Worm (Caenorhabditis elegans) whole organism, young adult: ENCODE data around the gene arrd-7.

Source experiments
- F33H1.4 ChIP-seq: fragments of 200-800 bp; sonication (Bioruptor generic); IDR thresholded peaks from 2 replicates; pipeline ENCODE4 v1.3.6; 2022; ENCODE audit warnings: missing genetic modification reagents, missing genetic modification characterization, missing compliant biosample characterization
- F49E8.2 ChIP-seq: sonication (generic microtip); optimal IDR thresholded peaks from 3 replicates; lab custom pipeline; 2017; ENCODE audit warnings: missing genetic modification characterization, mild to moderate bottlenecking, missing compliant biosample characterization, antibody characterized with exemption, moderate library complexity; ENCODE audit not compliant: insufficient read depth
- Y56A3A.18 ChIP-seq: fragments of 200-800 bp; sonication (Bioruptor generic); IDR thresholded peaks from 2 replicates; pipeline ENCODE4 v1.3.6; 2022; ENCODE audit warnings: missing genetic modification reagents, missing genetic modification characterization, missing compliant biosample characterization
- ceh-27 ChIP-seq: fragments of 200-800 bp; sonication (Bioruptor generic); optimal IDR thresholded peaks from 2 replicates; lab custom pipeline; 2018; ENCODE audit warnings: mild to moderate bottlenecking, missing genetic modification characterization, moderate library complexity, missing compliant biosample characterization
- ets-4 ChIP-seq: fragments of 200-800 bp; sonication (Bioruptor generic); optimal IDR thresholded peaks from 2 replicates; lab custom pipeline; 2018; ENCODE audit warnings: mild to moderate bottlenecking, missing genetic modification characterization, missing compliant biosample characterization
- hmg-20 ChIP-seq: fragments of 200-800 bp; sonication (Bioruptor generic); IDR thresholded peaks from 2 replicates; pipeline ENCODE4 v1.3.6; 2022; ENCODE audit warnings: missing genetic modification reagents, missing genetic modification characterization, missing compliant biosample characterization
- lin-26 ChIP-seq: fragments of 200-800 bp; sonication (Bioruptor generic); IDR thresholded peaks from 2 replicates; pipeline ENCODE4 v1.3.6; 2022; ENCODE audit warnings: missing genetic modification reagents, missing genetic modification characterization, missing compliant biosample characterization
- snpc-1.3 ChIP-seq: sonication (generic microtip); optimal IDR thresholded peaks from 2 replicates; lab custom pipeline; 2017; ENCODE audit warnings: missing genetic modification characterization, mild to moderate bottlenecking, missing compliant biosample characterization, antibody characterized with exemption, moderate library complexity, missing genotype, missing genetic modification reagents; ENCODE audit not compliant: insufficient read depth
- snpc-4 ChIP-seq, 5 experiments: fragments of 150-350 bp in 1 of 5; sonication (generic microtip) in 4 of 5; optimal IDR thresholded peaks; 2 replicates each; lab custom pipeline; 2014 to 2018; ENCODE audit warnings: missing genetic modification characterization in 5 of 5, missing biosample characterization in 3 of 5, antibody characterized with exemption in 2 of 5, mild to moderate bottlenecking in 2 of 5, missing compliant biosample characterization in 2 of 5, missing genotype in 2 of 5, moderate library complexity in 2 of 5, missing genetic modification reagents in 1 of 5
- tlf-1 ChIP-seq: fragments of 200-800 bp; sonication (Bioruptor generic); optimal IDR thresholded peaks from 2 replicates; lab custom pipeline; 2018; ENCODE audit warnings: mild to moderate bottlenecking, missing genetic modification characterization, missing compliant biosample characterization
- xnd-1 ChIP-seq: sonication (generic microtip); optimal IDR thresholded peaks from 2 replicates; lab custom pipeline; 2016; ENCODE audit warnings: missing genotype, missing genetic modification reagents, missing genetic modification characterization, missing compliant biosample characterization
- zim-3 ChIP-seq: sonication (generic microtip); optimal IDR thresholded peaks from 2 replicates; lab custom pipeline; 2017; ENCODE audit warnings: mild to moderate bottlenecking, missing genetic modification characterization, moderate library complexity, missing compliant biosample characterization
- ztf-25 ChIP-seq: fragments of 200-800 bp; sonication (Bioruptor generic); IDR thresholded peaks from 2 replicates; pipeline ENCODE4 v1.3.6; 2022; ENCODE audit warnings: missing genetic modification reagents, missing genetic modification characterization, missing compliant biosample characterization

ce11 chrII:12067451-12068076 is 5.1 kb upstream of the arrd-7 start, which contains the start of gene Y17G7B.22:
- no peak for TF ChIP-seq zim-3 (tag; lab: Kevin White, UChicago)
- no peak for TF ChIP-seq F49E8.2 (tag; lab: Kevin White, UChicago)
- no peak for TF ChIP-seq tlf-1 (GFP tag; lab: Kevin White, UChicago)
- TF ChIP-seq ztf-25 (GFP tag; lab: Robert Waterston, UW) = no peak
- TF ChIP-seq Y56A3A.18 = no peak
- TF ChIP-seq hmg-20 = no peak
- no peak for TF ChIP-seq snpc-4 (GFP tag; optimal IDR thresholded peaks at IDR 0.05; lab: Kevin White, UChicago)
- no peak for TF ChIP-seq snpc-4 (tag; optimal IDR thresholded peaks at IDR 0.05; lab: Kevin White, UChicago)
- TF ChIP-seq ceh-27 (GFP tag; lab: Kevin White, UChicago) = no peak
- TF ChIP-seq snpc-1.3 (tag; lab: Kevin White, UChicago) = no peak
- TF ChIP-seq xnd-1 (tag; lab: Kevin White, UChicago) = no peak
- TF ChIP-seq ets-4 (GFP tag; lab: Kevin White, UChicago) = no peak
- no peak for TF ChIP-seq F33H1.4
- TF ChIP-seq lin-26 (GFP tag; lab: Robert Waterston, UW) = no peak
